Worm (Caenorhabditis elegans): ENCODE measurements around the gene F31F6.1.

Gene F31F6.1

DNA sequence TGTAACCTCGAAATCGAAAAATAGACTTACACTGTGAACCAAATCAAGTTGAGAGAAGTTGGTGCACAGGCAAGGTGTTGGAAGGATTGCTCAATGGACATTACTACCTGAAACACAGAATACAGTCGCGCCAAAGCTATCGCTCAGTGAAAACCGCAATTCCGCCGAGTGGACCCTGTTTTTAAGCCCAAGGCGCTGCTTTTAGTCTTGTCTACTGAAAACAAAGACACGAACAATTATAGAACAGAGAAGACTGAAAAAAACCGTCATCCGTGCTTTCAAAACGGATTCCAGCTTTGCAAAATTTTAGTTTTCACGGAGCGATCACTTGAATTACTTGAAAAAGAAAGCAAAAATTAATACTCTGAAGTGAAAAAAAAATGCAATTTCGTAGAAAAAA, at the start of gene F31F6.1:
Gene F31F6.1 (minus strand): TSS at position 101 of the 400 bp plus-strand sequence.
- TF ChIP-seq Y95B8A.8 (GFP tag; IDR thresholded peaks at IDR 0.05) (no peak), F23B12.7 (tag; optimal IDR thresholded peaks at IDR 0.05; ENCODE audit: insufficient read depth) (no peak), T26A5.8 (tag; optimal IDR thresholded peaks at IDR 0.05) (no peak), gei-17 (GFP tag; optimal IDR thresholded peaks at IDR 0.05) (no peak), zfh-2 (GFP tag; conservative IDR thresholded peaks at IDR 0.05) (no peak), him-1 (tag; optimal IDR thresholded peaks at IDR 0.05) (no peak)

- TF ChIP-seq ceh-40 (GFP tag; IDR thresholded peaks at IDR 0.05) (no peak), lsy-27 (tag; optimal IDR thresholded peaks at IDR 0.05; ENCODE audit: borderline replicate concordance, insufficient read depth) (no peak), snpc-1.1 (tag; optimal IDR thresholded peaks at IDR 0.05; ENCODE audit: insufficient read depth) (no peak), tlf-1 (GFP tag; optimal IDR thresholded peaks at IDR 0.05) (no peak), ama-1 (optimal IDR thresholded peaks at IDR 0.05) (no peak), ama-1 (GFP tag; optimal IDR thresholded peaks at IDR 0.05) (no peak), hlh-12 (tag; optimal IDR thresholded peaks at IDR 0.05) (no peak), nhr-80 (tag; optimal IDR thresholded peaks at IDR 0.05) (no peak), nhr-90 (tag; optimal IDR thresholded peaks at IDR 0.05) (no peak), sea-2 (GFP tag; IDR thresholded peaks at IDR 0.05) (no peak), lin-35 (GFP tag; optimal IDR thresholded peaks at IDR 0.05) (no peak), nhr-179 (tag; optimal IDR thresholded peaks at IDR 0.05) (no peak)
Measured at ce11 chrX:14916767-14917166, 48.7 kb upstream of the F31F6.1 start.

DNA sequence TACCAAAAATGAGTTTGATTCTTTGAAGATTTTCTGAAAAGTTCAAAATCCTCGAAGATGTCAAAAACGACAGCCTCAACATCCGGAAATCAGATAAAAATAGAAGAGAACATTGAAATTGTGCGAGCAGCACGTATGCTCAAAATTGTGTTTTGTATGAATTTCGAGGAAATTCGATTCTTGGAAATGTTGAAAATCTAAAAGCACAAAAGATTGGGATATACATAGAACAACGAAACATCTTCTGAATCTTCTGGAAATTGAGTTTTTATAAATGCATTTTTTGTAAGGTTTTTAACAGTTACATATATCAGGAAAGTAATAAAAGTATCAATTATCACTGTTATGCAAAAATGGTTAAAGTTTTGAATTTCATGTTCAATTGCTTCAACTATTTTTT, 42.6 kb upstream of the F31F6.1 start:
- TF ChIP-seq ztf-26 (tag; optimal IDR thresholded peaks at IDR 0.05), result no peak
- no peak for TF ChIP-seq fkh-3 (tag; optimal IDR thresholded peaks at IDR 0.05)
- no peak for TF ChIP-seq athp-1 (tag; optimal IDR thresholded peaks at IDR 0.05)
- TF ChIP-seq ztf-18 (tag; optimal IDR thresholded peaks at IDR 0.05), result no peak
- no peak for TF ChIP-seq zfh-2 (GFP tag; conservative IDR thresholded peaks at IDR 0.05)
- TF ChIP-seq Y79H2A.3 (GFP tag; conservative IDR thresholded peaks at IDR 0.05), result no peak
- no peak for TF ChIP-seq let-607 (tag; optimal IDR thresholded peaks at IDR 0.05)
- no peak for TF ChIP-seq ceh-58 (GFP tag; IDR thresholded peaks at IDR 0.05)
- no peak for TF ChIP-seq B0019.2 (GFP tag; conservative IDR thresholded peaks at IDR 0.05)
- TF ChIP-seq sptf-2 (GFP tag; optimal IDR thresholded peaks at IDR 0.05), result no peak
- TF ChIP-seq chd-7 (tag; optimal IDR thresholded peaks at IDR 0.05), result no peak
- no peak for TF ChIP-seq Y53G8AR.9 (GFP tag; conservative IDR thresholded peaks at IDR 0.05)
- no peak for TF ChIP-seq D2030.7 (GFP tag; IDR thresholded peaks at IDR 0.05)

- TF ChIP-seq Y56A3A.18 (GFP tag; IDR thresholded peaks at IDR 0.05) (no peak), snpc-3.4 (tag; optimal IDR thresholded peaks at IDR 0.05) (no peak), T07F8.4 (tag; optimal IDR thresholded peaks at IDR 0.05) (no peak), lin-26 (GFP tag; IDR thresholded peaks at IDR 0.05) (no peak), F10E7.11 (tag; optimal IDR thresholded peaks at IDR 0.05) (no peak), atf-7 (tag; optimal IDR thresholded peaks at IDR 0.05) (no peak), madf-8 (GFP tag; conservative IDR thresholded peaks at IDR 0.05) (no peak), unc-130 (GFP tag; optimal IDR thresholded peaks at IDR 0.05) (no peak), F49E8.2 (tag; optimal IDR thresholded peaks at IDR 0.05; ENCODE audit: insufficient read depth) (no peak), ztf-6 (GFP tag; IDR thresholded peaks at IDR 0.05) (no peak), mes-4 (tag; optimal IDR thresholded peaks at IDR 0.05) (no peak), snpc-1.3 (tag; optimal IDR thresholded peaks at IDR 0.05; ENCODE audit: insufficient read depth) (no peak), attf-3 (GFP tag; conservative IDR thresholded peaks at IDR 0.05) (no peak), snpc-4 (GFP tag; optimal IDR thresholded peaks at IDR 0.05) (no peak), snpc-4 (tag; optimal IDR thresholded peaks at IDR 0.05) (no peak), madf-10 (tag; optimal IDR thresholded peaks at IDR 0.05) (no peak), nhr-90 (tag; optimal IDR thresholded peaks at IDR 0.05) (no peak)
Measured at ce11 chrX:14907257-14907801, 39.2 kb upstream of the F31F6.1 start.

Data from whole organism, young adult.